Worm (Caenorhabditis elegans): ENCODE data around the gene daf-12.

The daf-12 gene

DNA sequence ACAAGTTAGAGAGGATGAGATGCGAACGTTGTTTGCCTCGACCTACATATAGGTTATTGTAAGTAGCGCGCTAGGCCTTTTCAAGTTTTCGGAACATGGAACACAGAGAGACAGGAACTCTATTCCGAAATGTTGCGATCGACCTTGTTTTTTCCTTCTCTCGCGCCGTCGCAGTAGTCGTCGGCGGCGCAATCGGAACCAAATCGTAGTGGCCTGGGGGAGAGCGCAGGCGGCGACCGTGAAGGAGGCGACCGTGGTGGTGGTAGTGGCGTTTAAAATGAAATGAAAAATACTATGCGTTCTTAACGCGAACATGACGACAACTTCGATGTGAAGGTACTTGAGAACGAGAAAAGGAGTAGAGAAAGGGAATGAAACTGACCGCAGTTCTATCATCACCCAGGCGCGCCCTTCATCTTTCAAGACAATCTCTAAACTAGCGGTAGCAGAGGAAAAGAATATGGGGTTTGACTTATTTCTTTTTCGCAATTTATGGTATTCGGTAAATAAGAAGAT, 11.9 kb downstream of the daf-12 start:
- TF ChIP-seq scrt-1 (GFP tag; IDR thresholded peaks at IDR 0.05), result no peak
- no peak for TF ChIP-seq hnd-1 (tag; optimal IDR thresholded peaks at IDR 0.05)
- no peak for TF ChIP-seq hmg-4 (GFP tag; optimal IDR thresholded peaks at IDR 0.05)
- no peak for TF ChIP-seq sea-1 (GFP tag; conservative IDR thresholded peaks at IDR 0.05)
- TF ChIP-seq B0310.2 (tag; optimal IDR thresholded peaks at IDR 0.05), result no peak

DNA sequence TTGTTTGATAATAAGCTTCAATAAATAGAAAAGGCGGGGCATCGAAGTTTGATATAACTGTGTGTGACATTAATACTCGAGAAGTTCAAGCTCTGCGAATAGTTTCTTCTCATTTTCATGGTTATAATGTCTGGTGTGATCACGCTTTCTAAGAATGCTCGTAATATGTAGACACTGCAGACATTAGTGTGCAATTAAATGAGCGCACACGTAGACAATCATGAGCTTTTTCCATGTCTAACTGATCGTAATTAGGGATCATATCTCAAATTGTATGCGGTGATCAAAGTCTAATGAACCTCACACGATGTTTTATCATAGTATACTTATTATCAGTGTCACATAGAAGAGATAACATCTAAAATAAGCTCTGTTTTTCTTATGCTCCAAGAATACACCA, 14.4 kb downstream of the daf-12 start:
- TF ChIP-seq ceh-36 (tag; optimal IDR thresholded peaks at IDR 0.05), result no peak
- TF ChIP-seq B0310.2 (tag; optimal IDR thresholded peaks at IDR 0.05), result no peak
- TF ChIP-seq tbx-37 (GFP tag; conservative IDR thresholded peaks at IDR 0.05), result no peak
- no peak for TF ChIP-seq aly-1 (tag; optimal IDR thresholded peaks at IDR 0.05)
- TF ChIP-seq ceh-13 (GFP tag; optimal IDR thresholded peaks at IDR 0.05), result no peak
- no peak for TF ChIP-seq sea-1 (GFP tag; conservative IDR thresholded peaks at IDR 0.05)
- TF ChIP-seq tra-4 (tag; optimal IDR thresholded peaks at IDR 0.05), result no peak
- TF ChIP-seq ama-1 (optimal IDR thresholded peaks at IDR 0.05), result no peak
- TF ChIP-seq F13C5.2 (tag; optimal IDR thresholded peaks at IDR 0.05), result no peak
- no peak for TF ChIP-seq hmbx-1 (tag; optimal IDR thresholded peaks at IDR 0.05)
- TF ChIP-seq pes-1 (GFP tag; IDR thresholded peaks at IDR 0.05), result no peak
- TF ChIP-seq hnd-1 (tag; optimal IDR thresholded peaks at IDR 0.05), result no peak
- TF ChIP-seq hmg-4 (GFP tag; optimal IDR thresholded peaks at IDR 0.05), result no peak
- TF ChIP-seq scrt-1 (GFP tag; IDR thresholded peaks at IDR 0.05), result no peak
- TF ChIP-seq tbx-11 (GFP tag; IDR thresholded peaks at IDR 0.05), result no peak
- TF ChIP-seq ets-7 (tag; optimal IDR thresholded peaks at IDR 0.05), result no peak
- no peak for TF ChIP-seq flt-1 (GFP tag; IDR thresholded peaks at IDR 0.05)

DNA sequence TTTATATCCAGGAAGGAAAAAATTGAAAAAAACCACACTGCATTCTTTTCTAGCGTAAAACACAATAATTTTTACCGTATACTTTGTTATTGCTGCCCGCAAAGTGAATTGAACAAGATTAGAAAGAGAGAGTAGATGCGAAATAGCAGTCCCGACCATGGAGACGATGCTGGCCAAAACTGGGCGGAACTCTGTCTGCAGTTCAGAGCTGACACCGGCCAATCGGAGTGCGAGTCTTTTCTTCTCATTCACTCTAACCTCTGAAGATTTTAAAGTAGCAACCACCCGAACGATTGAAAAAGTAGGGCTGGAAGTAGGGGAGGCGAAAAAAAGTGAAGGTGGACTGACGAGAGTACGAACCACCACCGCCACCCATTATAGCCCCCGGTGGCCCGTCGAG, 20.9 kb downstream of the daf-12 start:
- no peak for TF ChIP-seq tbx-11 (GFP tag; IDR thresholded peaks at IDR 0.05)
- no peak for TF ChIP-seq ceh-13 (GFP tag; optimal IDR thresholded peaks at IDR 0.05)
- TF ChIP-seq tra-4 (tag; optimal IDR thresholded peaks at IDR 0.05), result no peak
- no peak for TF ChIP-seq hnd-1 (tag; optimal IDR thresholded peaks at IDR 0.05)
- TF ChIP-seq B0310.2 (tag; optimal IDR thresholded peaks at IDR 0.05), result no peak
- TF ChIP-seq aly-1 (tag; optimal IDR thresholded peaks at IDR 0.05), result no peak
- no peak for TF ChIP-seq ets-7 (tag; optimal IDR thresholded peaks at IDR 0.05)
- no peak for TF ChIP-seq ceh-36 (tag; optimal IDR thresholded peaks at IDR 0.05)
- no peak for TF ChIP-seq tbx-37 (GFP tag; conservative IDR thresholded peaks at IDR 0.05)
- no peak for TF ChIP-seq scrt-1 (GFP tag; IDR thresholded peaks at IDR 0.05)
- TF ChIP-seq hmbx-1 (tag; optimal IDR thresholded peaks at IDR 0.05), result no peak
- no peak for TF ChIP-seq pes-1 (GFP tag; IDR thresholded peaks at IDR 0.05)
- no peak for TF ChIP-seq ama-1 (optimal IDR thresholded peaks at IDR 0.05)
- no peak for TF ChIP-seq hmg-4 (GFP tag; optimal IDR thresholded peaks at IDR 0.05)
- no peak for TF ChIP-seq sea-1 (GFP tag; conservative IDR thresholded peaks at IDR 0.05)
- TF ChIP-seq flt-1 (GFP tag; IDR thresholded peaks at IDR 0.05), result no peak
- TF ChIP-seq F13C5.2 (tag; optimal IDR thresholded peaks at IDR 0.05), result no peak

DNA sequence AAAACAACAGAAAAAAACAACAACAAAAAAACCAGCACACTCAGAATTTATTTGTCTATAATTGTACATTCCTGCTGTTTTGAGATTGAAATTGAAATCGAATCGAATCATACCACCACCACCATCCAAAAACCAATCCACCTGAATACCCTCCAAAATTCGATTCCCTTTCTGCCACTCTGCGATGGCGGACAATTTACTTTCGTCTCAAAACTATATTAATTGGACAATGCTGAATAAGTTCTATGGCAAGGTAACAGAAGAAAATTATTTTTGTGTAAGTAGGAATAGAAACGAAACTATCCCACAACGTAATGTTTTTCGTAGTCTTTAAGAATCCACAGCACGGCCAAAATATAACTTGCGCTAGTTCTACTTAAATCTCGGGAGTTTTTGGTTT, 23.8 kb downstream of the daf-12 start:
- TF ChIP-seq F13C5.2 (tag; optimal IDR thresholded peaks at IDR 0.05), result no peak
- no peak for TF ChIP-seq aly-1 (tag; optimal IDR thresholded peaks at IDR 0.05)
- no peak for TF ChIP-seq hmg-4 (GFP tag; optimal IDR thresholded peaks at IDR 0.05)
- no peak for TF ChIP-seq sea-1 (GFP tag; conservative IDR thresholded peaks at IDR 0.05)
- no peak for TF ChIP-seq ets-7 (tag; optimal IDR thresholded peaks at IDR 0.05)
- no peak for TF ChIP-seq scrt-1 (GFP tag; IDR thresholded peaks at IDR 0.05)
- no peak for TF ChIP-seq ceh-13 (GFP tag; optimal IDR thresholded peaks at IDR 0.05)
- no peak for TF ChIP-seq hnd-1 (tag; optimal IDR thresholded peaks at IDR 0.05)
- TF ChIP-seq flt-1 (GFP tag; IDR thresholded peaks at IDR 0.05), result no peak
- no peak for TF ChIP-seq hmbx-1 (tag; optimal IDR thresholded peaks at IDR 0.05)
- no peak for TF ChIP-seq B0310.2 (tag; optimal IDR thresholded peaks at IDR 0.05)

DNA sequence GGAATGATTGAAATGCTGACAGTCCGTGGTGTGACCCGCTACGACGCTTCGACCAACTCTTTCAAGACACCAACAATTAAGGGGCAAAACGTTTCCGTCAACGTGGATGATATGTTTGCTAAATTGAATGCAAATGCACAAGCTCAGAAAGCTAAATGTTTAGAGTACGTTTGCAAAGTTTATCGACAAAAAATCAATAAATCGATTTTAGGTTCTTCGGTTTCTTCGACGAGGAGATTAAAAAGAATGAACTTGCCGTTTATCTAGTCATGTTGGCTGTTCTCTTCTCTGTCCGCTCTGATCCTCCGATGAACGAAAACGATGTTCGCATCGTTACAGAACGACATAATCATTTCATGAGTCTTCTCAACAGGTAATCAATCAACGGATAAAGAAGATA, 29.1 kb downstream of the daf-12 start:
- TF ChIP-seq tbx-11 (GFP tag; IDR thresholded peaks at IDR 0.05), result no peak

DNA sequence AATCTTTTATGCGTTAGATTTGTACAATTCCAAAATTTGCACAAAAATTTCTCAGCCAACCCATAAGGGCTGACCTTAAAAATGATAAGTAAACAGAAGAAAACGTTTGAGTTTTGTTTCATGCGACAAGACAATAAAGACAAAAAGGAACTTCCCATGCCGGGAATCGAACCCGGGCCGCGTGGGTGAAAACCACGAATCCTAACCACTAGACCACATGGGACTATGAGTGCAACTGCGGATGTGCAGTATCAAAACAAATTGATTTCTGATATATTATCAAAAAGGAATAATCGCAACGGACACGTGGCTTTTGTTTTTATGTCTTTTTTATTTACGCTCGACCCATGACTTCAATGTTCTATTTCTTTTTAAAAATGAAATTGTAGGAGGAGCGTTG, 31.2 kb downstream of the daf-12 start:
- TF ChIP-seq sea-1 (GFP tag; conservative IDR thresholded peaks at IDR 0.05) (no peak), hnd-1 (tag; optimal IDR thresholded peaks at IDR 0.05) (no peak), hmbx-1 (tag; optimal IDR thresholded peaks at IDR 0.05) (no peak), B0310.2 (tag; optimal IDR thresholded peaks at IDR 0.05) (no peak), ceh-13 (GFP tag; optimal IDR thresholded peaks at IDR 0.05) (no peak), ama-1 (optimal IDR thresholded peaks at IDR 0.05) (no peak), tbx-37 (GFP tag; conservative IDR thresholded peaks at IDR 0.05) (no peak), scrt-1 (GFP tag; IDR thresholded peaks at IDR 0.05) (no peak), hmg-4 (GFP tag; optimal IDR thresholded peaks at IDR 0.05) (no peak), ets-7 (tag; optimal IDR thresholded peaks at IDR 0.05) (no peak), tra-4 (tag; optimal IDR thresholded peaks at IDR 0.05) (no peak), F13C5.2 (tag; optimal IDR thresholded peaks at IDR 0.05) (no peak), tbx-11 (GFP tag; IDR thresholded peaks at IDR 0.05) (no peak), pes-1 (GFP tag; IDR thresholded peaks at IDR 0.05) (no peak), ceh-36 (tag; optimal IDR thresholded peaks at IDR 0.05) (no peak), flt-1 (GFP tag; IDR thresholded peaks at IDR 0.05) (no peak), aly-1 (tag; optimal IDR thresholded peaks at IDR 0.05) (no peak)

DNA sequence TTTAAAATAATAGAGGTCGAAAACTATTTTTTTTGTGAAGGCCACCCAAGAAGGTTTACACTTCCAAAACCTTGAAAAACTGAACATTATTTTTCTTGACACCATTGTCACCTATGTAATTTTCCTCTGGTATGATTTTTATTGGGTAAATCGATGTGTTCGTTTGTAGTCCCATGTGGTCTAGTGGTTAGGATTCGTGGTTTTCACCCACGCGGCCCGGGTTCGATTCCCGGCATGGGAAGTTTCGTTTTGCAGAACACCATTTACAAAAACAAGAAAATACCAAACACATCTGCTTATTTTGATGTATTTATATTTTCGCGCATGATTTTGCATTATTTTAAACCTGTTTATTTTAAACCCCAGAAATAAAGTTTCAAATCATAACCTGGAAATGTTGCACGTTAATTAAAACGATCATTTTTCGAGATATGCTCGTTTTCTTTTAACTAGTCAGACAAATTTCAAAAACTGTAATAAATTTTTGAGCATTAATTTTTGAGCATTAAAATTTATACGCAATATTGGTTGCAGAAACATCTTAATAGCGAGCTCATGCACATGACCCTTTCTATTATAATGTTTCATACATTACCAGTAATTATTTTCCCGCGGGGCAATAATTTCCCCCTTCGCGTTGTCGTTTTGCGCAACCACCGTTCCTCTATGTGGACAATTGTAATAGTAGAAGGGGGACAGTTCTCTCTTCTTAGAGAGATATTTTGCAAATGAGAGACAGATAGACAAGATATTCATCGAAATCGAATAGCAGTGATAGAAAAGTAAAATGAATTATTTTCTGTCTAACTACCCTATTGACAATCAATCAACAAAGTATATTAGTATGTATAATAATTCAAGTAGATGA, 31.9 kb downstream of the daf-12 start:
- no peak for TF ChIP-seq hmbx-1 (tag; optimal IDR thresholded peaks at IDR 0.05)
- no peak for TF ChIP-seq tra-4 (tag; optimal IDR thresholded peaks at IDR 0.05)
- TF ChIP-seq aly-1 (tag; optimal IDR thresholded peaks at IDR 0.05), result no peak
- no peak for TF ChIP-seq hnd-1 (tag; optimal IDR thresholded peaks at IDR 0.05)
- no peak for TF ChIP-seq B0310.2 (tag; optimal IDR thresholded peaks at IDR 0.05)
- no peak for TF ChIP-seq scrt-1 (GFP tag; IDR thresholded peaks at IDR 0.05)
- TF ChIP-seq hmg-4 (GFP tag; optimal IDR thresholded peaks at IDR 0.05), result no peak
- no peak for TF ChIP-seq pes-1 (GFP tag; IDR thresholded peaks at IDR 0.05)
- no peak for TF ChIP-seq F13C5.2 (tag; optimal IDR thresholded peaks at IDR 0.05)
- TF ChIP-seq ets-7 (tag; optimal IDR thresholded peaks at IDR 0.05), result no peak
- TF ChIP-seq sea-1 (GFP tag; conservative IDR thresholded peaks at IDR 0.05), result no peak
- no peak for TF ChIP-seq tbx-37 (GFP tag; conservative IDR thresholded peaks at IDR 0.05)
- TF ChIP-seq ceh-13 (GFP tag; optimal IDR thresholded peaks at IDR 0.05), result no peak
- no peak for TF ChIP-seq ama-1 (optimal IDR thresholded peaks at IDR 0.05)
- TF ChIP-seq ceh-36 (tag; optimal IDR thresholded peaks at IDR 0.05), result no peak
- no peak for TF ChIP-seq flt-1 (GFP tag; IDR thresholded peaks at IDR 0.05)
- no peak for TF ChIP-seq tbx-11 (GFP tag; IDR thresholded peaks at IDR 0.05)

All from whole organism, early embryonic.